Fruit fly (Drosophila melanogaster): Measurements from ENCODE around the gene CG10252.

The CG10252 gene

DNA sequence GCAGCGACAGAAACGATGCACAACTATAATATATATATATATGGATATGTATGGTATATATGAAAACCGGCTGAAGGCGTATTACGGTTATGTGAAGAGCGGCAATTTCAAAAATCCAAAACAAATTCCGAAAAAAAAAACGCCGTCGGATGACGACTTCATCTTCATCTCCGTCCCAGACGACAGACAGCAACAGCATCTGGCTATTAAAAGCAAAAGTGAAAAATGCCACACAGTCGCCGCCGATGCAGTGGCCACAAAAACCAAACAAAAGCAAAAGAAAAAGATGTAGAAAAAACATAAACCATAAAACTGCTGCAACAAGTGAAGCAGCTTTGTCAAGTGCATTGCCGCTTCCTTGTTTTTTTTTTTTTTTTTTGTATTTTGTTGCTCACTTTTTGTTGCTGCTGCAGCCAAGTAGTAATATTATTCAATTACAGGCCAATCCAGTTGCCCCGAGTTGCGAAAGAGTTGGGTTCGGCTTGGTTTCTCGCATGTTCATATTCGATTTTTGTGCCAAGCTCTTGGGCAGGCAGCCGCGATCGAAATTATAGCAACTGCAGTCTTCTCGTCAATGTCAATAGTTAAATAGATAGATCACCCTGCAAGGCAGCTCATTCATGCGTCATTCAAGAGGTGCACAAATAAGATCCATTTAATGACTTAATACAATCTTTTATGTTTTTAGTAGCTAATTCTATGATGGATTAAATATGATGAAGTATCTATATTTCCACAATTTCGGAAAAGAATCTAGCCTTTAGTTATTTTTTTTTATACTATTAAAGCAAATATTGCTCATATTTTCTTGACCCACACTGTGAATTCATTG lies 38.7 kb upstream of the CG10252 start:
- TF ChIP-seq CG7368 (GFP tag; optimal IDR thresholded peaks at IDR 0.05), result no peak
- peak; percentile 40 for TF ChIP-seq achi (GFP tag; optimal IDR thresholded peaks at IDR 0.05)
- peak; percentile 21 for TF ChIP-seq dac (GFP tag; optimal IDR thresholded peaks at IDR 0.05)
- TF ChIP-seq CG3032 (tag; optimal IDR thresholded peaks at IDR 0.05), result no peak
- TF ChIP-seq Met (GFP tag; optimal IDR thresholded peaks at IDR 0.05), result no peak
- TF ChIP-seq CG6792 (GFP tag; optimal IDR thresholded peaks at IDR 0.05), result peak; percentile 40
- peak; percentile 72 for TF ChIP-seq CG8119 (GFP tag; IDR thresholded peaks at IDR 0.05)
- no peak for TF ChIP-seq CG11902 (GFP tag; optimal IDR thresholded peaks at IDR 0.05)
- no peak for TF ChIP-seq CG31627 (GFP tag; optimal IDR thresholded peaks at IDR 0.05)
- TF ChIP-seq CG11294 (GFP tag; IDR thresholded peaks at IDR 0.05), result no peak
- TF ChIP-seq CG8319 (GFP tag; optimal IDR thresholded peaks at IDR 0.05), result no peak
- TF ChIP-seq CG6808 (GFP tag; optimal IDR thresholded peaks at IDR 0.05), result peak; percentile 14
- TF ChIP-seq ss (GFP tag; optimal IDR thresholded peaks at IDR 0.05), result peak; percentile 15 to 44
- peak; percentile 62 for TF ChIP-seq CG15336 (GFP tag; IDR thresholded peaks at IDR 0.05)
- no peak for TF ChIP-seq CG10669 (GFP tag; optimal IDR thresholded peaks at IDR 0.05)
- TF ChIP-seq fd85E (GFP tag; optimal IDR thresholded peaks at IDR 0.05), result no peak
- TF ChIP-seq topi (GFP tag; optimal IDR thresholded peaks at IDR 0.05), result no peak
- peak; percentile 61 for TF ChIP-seq Eip78C (GFP tag)
- TF ChIP-seq CG34406 (GFP tag; optimal IDR thresholded peaks at IDR 0.05), result peak; percentile 35
- TF ChIP-seq CG1621 (tag; optimal IDR thresholded peaks at IDR 0.05), result no peak
- no peak for TF ChIP-seq svp (GFP tag)
- TF ChIP-seq Smox (GFP tag; optimal IDR thresholded peaks at IDR 0.05), result no peak
- TF ChIP-seq fd59A (GFP tag; optimal IDR thresholded peaks at IDR 0.05), result no peak
- no peak for TF ChIP-seq lz (GFP tag; optimal IDR thresholded peaks at IDR 0.05)
- peak; percentile 28 for TF ChIP-seq CG9139 (GFP tag; optimal IDR thresholded peaks at IDR 0.05)
- no peak for TF ChIP-seq Sox14 (GFP tag; optimal IDR thresholded peaks at IDR 0.05)
- TF ChIP-seq Blimp-1 (GFP tag; optimal IDR thresholded peaks at IDR 0.05), result no peak
- peak; percentile 29 for TF ChIP-seq CG4318 (GFP tag; optimal IDR thresholded peaks at IDR 0.05)
- TF ChIP-seq net (GFP tag; optimal IDR thresholded peaks at IDR 0.05), result peak; percentile 38
- TF ChIP-seq acj6 (GFP tag; optimal IDR thresholded peaks at IDR 0.05), result no peak
- TF ChIP-seq salr (GFP tag; optimal IDR thresholded peaks at IDR 0.05), result peak in 1 of 2 experiments; percentile 38
- TF ChIP-seq CG6854 (GFP tag; optimal IDR thresholded peaks at IDR 0.05), result no peak
- peak; percentile 69 for TF ChIP-seq Hr4 (GFP tag; optimal IDR thresholded peaks at IDR 0.05)
- no peak for TF ChIP-seq cyc (GFP tag; optimal IDR thresholded peaks at IDR 0.05)
- no peak for TF ChIP-seq Ets21C (GFP tag; optimal IDR thresholded peaks at IDR 0.05)
- peak; percentile 52 for TF ChIP-seq CG16779 (tag; optimal IDR thresholded peaks at IDR 0.05)
- no peak for TF ChIP-seq Hr38 (GFP tag; optimal IDR thresholded peaks at IDR 0.05)
- TF ChIP-seq spab (GFP tag; optimal IDR thresholded peaks at IDR 0.05), result peak; percentile 26
- no peak for TF ChIP-seq Hr39 (GFP tag; optimal IDR thresholded peaks at IDR 0.05)
- TF ChIP-seq CG8632 (GFP tag; optimal IDR thresholded peaks at IDR 0.05), result peak; percentile 19
- no peak for TF ChIP-seq CG10631 (GFP tag; optimal IDR thresholded peaks at IDR 0.05)
- TF ChIP-seq CG32006 (GFP tag; optimal IDR thresholded peaks at IDR 0.05), result peak; percentile 76
- TF ChIP-seq eg (GFP tag; IDR thresholded peaks at IDR 0.05), result peak; percentile 65
- TF ChIP-seq Gug (GFP tag; IDR thresholded peaks at IDR 0.05), result no peak
- TF ChIP-seq Eip93F (GFP tag; optimal IDR thresholded peaks at IDR 0.05), result no peak
- no peak for TF ChIP-seq CG3919 (GFP tag; optimal IDR thresholded peaks at IDR 0.05)
- TF ChIP-seq CG6163 (GFP tag; IDR thresholded peaks at IDR 0.05), result 0 out of 3 replicates have a peak, but pooled peaks have one; percentile 36
- no peak for TF ChIP-seq fkh (GFP tag; optimal IDR thresholded peaks at IDR 0.05)
- no peak for TF ChIP-seq Ets96B (tag; optimal IDR thresholded peaks at IDR 0.05)
- peak; percentile 71 for TF ChIP-seq CG6276 (GFP tag; optimal IDR thresholded peaks at IDR 0.05)
- TF ChIP-seq Eip75B (GFP tag; optimal IDR thresholded peaks at IDR 0.05), result peak; percentile 37
